Worm (Caenorhabditis elegans) whole organism, L4 larva: Measurements from ENCODE around the gene C50B6.7.

Source experiments
- F10B5.3 ChIP-seq: sonication (generic microtip); optimal IDR thresholded peaks from 2 replicates; lab custom pipeline; 2016; ENCODE audit warnings: mild to moderate bottlenecking, missing genetic modification characterization, missing compliant biosample characterization
- F37D6.2 ChIP-seq: sonication (generic microtip); optimal IDR thresholded peaks from 2 replicates; lab custom pipeline; 2016; ENCODE audit warnings: mild to moderate bottlenecking, missing genetic modification characterization, missing compliant biosample characterization
- F49E8.2 ChIP-seq: sonication (generic microtip); optimal IDR thresholded peaks from 2 replicates; lab custom pipeline; 2016; ENCODE audit warnings: missing compliant biosample characterization, mild to moderate bottlenecking, missing genetic modification characterization, borderline replicate concordance
- T20F7.1 ChIP-seq: fragments of 200-800 bp; sonication (Bioruptor generic); optimal IDR thresholded peaks from 2 replicates; lab custom pipeline; 2018; ENCODE audit warnings: mild to moderate bottlenecking, missing genetic modification characterization, missing compliant biosample characterization
- Y5F2A.4 ChIP-seq: fragments of 200-800 bp; sonication (Bioruptor generic); optimal IDR thresholded peaks from 2 replicates; lab custom pipeline; 2018; ENCODE audit warnings: mild to moderate bottlenecking, missing genetic modification characterization, missing compliant biosample characterization
- ama-1 ChIP-seq: fragments of 150-350 bp; optimal IDR thresholded peaks from 2 replicates; lab custom pipeline; 2014; ENCODE audit warnings: inconsistent platforms, mixed read lengths
- attf-4 ChIP-seq: sonication (generic microtip); optimal IDR thresholded peaks from 3 replicates; lab custom pipeline; 2017; ENCODE audit warnings: missing biosample characterization, missing genetic modification characterization
- ceh-32 ChIP-seq: sonication (generic microtip); optimal IDR thresholded peaks from 2 replicates; lab custom pipeline; 2016; ENCODE audit warnings: mild to moderate bottlenecking, missing genetic modification characterization, missing compliant biosample characterization; ENCODE audit not compliant: poor library complexity
- ces-1 ChIP-seq: fragments of 150-350 bp; sonication (generic microtip); optimal IDR thresholded peaks from 4 replicates; lab custom pipeline; 2014; ENCODE audit warnings: missing biosample characterization, missing genetic modification reagents, missing genetic modification characterization
- daf-16 ChIP-seq, 3 experiments: sonication (generic microtip); optimal IDR thresholded peaks; 2 replicates each; lab custom pipeline; 2016 to 2017; ENCODE audit warnings: missing genetic modification characterization in 3 of 3, missing genetic modification reagents in 3 of 3, mild to moderate bottlenecking in 2 of 3, missing compliant biosample characterization in 2 of 3, missing biosample characterization in 1 of 3, moderate library complexity in 1 of 3
- daf-8 ChIP-seq: fragments of 200-800 bp; sonication (Bioruptor generic); IDR thresholded peaks from 2 replicates; pipeline ENCODE4 v1.3.6; 2022; ENCODE audit warnings: missing genetic modification characterization, missing compliant biosample characterization
- dmd-6 ChIP-seq: fragments of 200-800 bp; sonication (Bioruptor generic); IDR thresholded peaks from 2 replicates; pipeline ENCODE4 v1.3.6; 2022; ENCODE audit warnings: missing genetic modification reagents, missing genetic modification characterization, missing compliant biosample characterization
- dmd-8 ChIP-seq: fragments of 200-800 bp; sonication (Bioruptor generic); IDR thresholded peaks from 2 replicates; pipeline ENCODE4 v1.3.6; 2022; ENCODE audit warnings: missing genetic modification characterization, missing compliant biosample characterization
- dmd-9 ChIP-seq: fragments of 200-800 bp; sonication (Bioruptor generic); IDR thresholded peaks from 2 replicates; pipeline ENCODE4 v1.3.6; 2022; ENCODE audit warnings: missing genetic modification reagents, missing genetic modification characterization, missing compliant biosample characterization
- dve-1 ChIP-seq: sonication (generic microtip); optimal IDR thresholded peaks from 2 replicates; lab custom pipeline; 2017; ENCODE audit warnings: antibody characterized with exemption, mild to moderate bottlenecking, missing genetic modification characterization, missing compliant biosample characterization; ENCODE audit not compliant: insufficient read depth
- egl-43 ChIP-seq: fragments of 200-800 bp; sonication (Bioruptor generic); IDR thresholded peaks from 2 replicates; pipeline ENCODE4 v1.3.6; 2022; ENCODE audit warnings: missing genetic modification reagents, missing genetic modification characterization, missing compliant biosample characterization
- fkh-10 ChIP-seq: fragments of 150-350 bp; optimal IDR thresholded peaks from 2 replicates; lab custom pipeline; 2014; ENCODE audit warnings: missing biosample characterization, missing genetic modification reagents, missing genetic modification characterization
- fos-1 ChIP-seq: fragments of 150-350 bp; optimal IDR thresholded peaks from 2 replicates; lab custom pipeline; 2014; ENCODE audit warnings: missing biosample characterization, missing genetic modification characterization
- hlh-11 ChIP-seq: fragments of 200-800 bp; sonication (Bioruptor generic); optimal IDR thresholded peaks from 2 replicates; lab custom pipeline; 2018; ENCODE audit warnings: mild to moderate bottlenecking, missing genetic modification characterization, missing compliant biosample characterization
- hlh-30 ChIP-seq: sonication (generic microtip); optimal IDR thresholded peaks from 2 replicates; lab custom pipeline; 2017; ENCODE audit warnings: antibody characterized with exemption, mild to moderate bottlenecking, missing genetic modification characterization, missing compliant biosample characterization; ENCODE audit not compliant: insufficient read depth
- lim-7 ChIP-seq: fragments of 200-800 bp; sonication (Bioruptor generic); IDR thresholded peaks from 2 replicates; pipeline ENCODE4 v1.3.6; 2022; ENCODE audit warnings: missing genetic modification characterization, missing compliant biosample characterization
- lin-1 ChIP-seq: fragments of 200-800 bp; sonication (Bioruptor generic); IDR thresholded peaks from 2 replicates; pipeline ENCODE4 v1.3.6; 2022; ENCODE audit warnings: missing genetic modification reagents, missing genetic modification characterization, missing compliant biosample characterization
- lsy-2 ChIP-seq, 2 experiments: fragments of 150-350 bp in 1 of 2; sonication (generic microtip) in 1 of 2; optimal IDR thresholded peaks; 2 replicates each; lab custom pipeline; 2014 to 2017; ENCODE audit warnings: missing biosample characterization in 2 of 2, missing genetic modification characterization in 2 of 2
- mdl-1 ChIP-seq, 2 experiments: fragments of 150-350 bp in 1 of 2; sonication (generic microtip) in 1 of 2; optimal IDR thresholded peaks; 2 replicates each; lab custom pipeline; 2014 to 2017; ENCODE audit warnings: missing biosample characterization in 2 of 2, missing genetic modification characterization in 2 of 2
- mep-1 ChIP-seq: fragments of 150-350 bp; sonication (generic microtip); optimal IDR thresholded peaks from 3 replicates; lab custom pipeline; 2014; ENCODE audit warnings: missing biosample characterization, missing genetic modification characterization
- mxl-3 ChIP-seq: fragments of 200-800 bp; sonication (Bioruptor generic); optimal IDR thresholded peaks from 2 replicates; lab custom pipeline; 2018; ENCODE audit warnings: mild to moderate bottlenecking, missing genetic modification characterization, missing compliant biosample characterization
- nhr-10 ChIP-seq: fragments of 150-350 bp; optimal IDR thresholded peaks from 2 replicates; lab custom pipeline; 2014; ENCODE audit warnings: missing biosample characterization, missing genetic modification characterization
- nhr-102 ChIP-seq: sonication (generic microtip); optimal IDR thresholded peaks from 2 replicates; lab custom pipeline; 2016; ENCODE audit warnings: mild to moderate bottlenecking, missing genetic modification characterization, moderate library complexity, missing compliant biosample characterization
- nhr-11 ChIP-seq: fragments of 150-350 bp; optimal IDR thresholded peaks from 2 replicates; lab custom pipeline; 2014; ENCODE audit warnings: missing biosample characterization, missing genetic modification characterization
- nhr-111 ChIP-seq: fragments of 200-800 bp; sonication (Bioruptor generic); optimal IDR thresholded peaks from 2 replicates; lab custom pipeline; 2018; ENCODE audit warnings: mild to moderate bottlenecking, missing genetic modification characterization, missing compliant biosample characterization
- nhr-28 ChIP-seq: fragments of 150-350 bp; optimal IDR thresholded peaks from 2 replicates; lab custom pipeline; 2014; ENCODE audit warnings: missing biosample characterization, missing genetic modification characterization
- nhr-41 ChIP-seq: fragments of 200-800 bp; sonication (Bioruptor generic); IDR thresholded peaks from 2 replicates; pipeline ENCODE4 v1.3.6; 2022; ENCODE audit warnings: missing genetic modification reagents, missing genetic modification characterization, missing compliant biosample characterization
- nhr-48 ChIP-seq: sonication (generic microtip); optimal IDR thresholded peaks from 2 replicates; lab custom pipeline; 2016; ENCODE audit warnings: mild to moderate bottlenecking, missing genetic modification characterization, missing compliant biosample characterization
- nhr-6 ChIP-seq: fragments of 150-350 bp; optimal IDR thresholded peaks from 2 replicates; lab custom pipeline; 2014; ENCODE audit warnings: missing biosample characterization, missing genetic modification characterization
- nhr-76 ChIP-seq: fragments of 150-350 bp; optimal IDR thresholded peaks from 2 replicates; lab custom pipeline; 2014; ENCODE audit warnings: missing biosample characterization, missing genetic modification characterization
- nhr-77 ChIP-seq: fragments of 150-350 bp; optimal IDR thresholded peaks from 2 replicates; lab custom pipeline; 2014; ENCODE audit warnings: missing biosample characterization, missing genetic modification characterization
- php-3 ChIP-seq: fragments of 200-800 bp; sonication (Bioruptor generic); IDR thresholded peaks from 2 replicates; pipeline ENCODE4 v1.3.6; 2022; ENCODE audit warnings: missing genetic modification reagents, missing genetic modification characterization, missing compliant biosample characterization
- pqm-1 ChIP-seq: sonication (generic microtip); optimal IDR thresholded peaks from 2 replicates; lab custom pipeline; 2017; ENCODE audit warnings: missing biosample characterization, missing genetic modification characterization
- saeg-2 ChIP-seq: fragments of 200-800 bp; sonication (Bioruptor generic); IDR thresholded peaks from 2 replicates; pipeline ENCODE4 v1.3.6; 2022; ENCODE audit warnings: missing genetic modification reagents, missing genetic modification characterization, missing compliant biosample characterization
- sdz-12 ChIP-seq: fragments of 200-800 bp; sonication (Bioruptor generic); optimal IDR thresholded peaks from 2 replicates; lab custom pipeline; 2018; ENCODE audit warnings: mild to moderate bottlenecking, missing genetic modification characterization, missing compliant biosample characterization
- set-16 ChIP-seq: fragments of 200-800 bp; sonication (Bioruptor generic); IDR thresholded peaks from 2 replicates; pipeline ENCODE4 v1.3.6; 2022; ENCODE audit warnings: missing genetic modification reagents, missing genetic modification characterization, missing compliant biosample characterization
- snpc-4 ChIP-seq: fragments of 150-350 bp; optimal IDR thresholded peaks from 2 replicates; lab custom pipeline; 2014; ENCODE audit warnings: missing biosample characterization, missing genetic modification characterization
- spr-1 ChIP-seq: sonication (generic microtip); optimal IDR thresholded peaks from 2 replicates; lab custom pipeline; 2016; ENCODE audit warnings: mild to moderate bottlenecking, missing genetic modification characterization, missing compliant biosample characterization
- tra-1 ChIP-seq: fragments of 200-800 bp; sonication (Bioruptor generic); IDR thresholded peaks from 2 replicates; pipeline ENCODE4 v1.3.6; 2022; ENCODE audit warnings: missing genetic modification reagents, missing genetic modification characterization, missing compliant biosample characterization
- zip-11 ChIP-seq: fragments of 200-800 bp; sonication (Bioruptor generic); IDR thresholded peaks from 2 replicates; pipeline ENCODE4 v1.3.6; 2022; ENCODE audit warnings: missing genetic modification characterization, missing compliant biosample characterization
- ztf-7 ChIP-seq: fragments of 150-350 bp; optimal IDR thresholded peaks from 2 replicates; lab custom pipeline; 2014; ENCODE audit warnings: missing biosample characterization, missing genetic modification characterization

Gene C50B6.7

ce11 chrV:13374532-13374931, 49.7 kb upstream of the C50B6.7 start (continued):
- TF ChIP-seq ces-1 (GFP tag; lab: Kevin White, UChicago): no peak
- no peak for TF ChIP-seq F10B5.3 (tag; lab: Kevin White, UChicago)
- no peak for TF ChIP-seq fkh-10 (GFP tag; lab: Kevin White, UChicago)
- no peak for TF ChIP-seq lim-7 (GFP tag; lab: Robert Waterston, UW)
- peak in 1 of 2 experiments; percentile 20 for TF ChIP-seq mdl-1 (tag; optimal IDR thresholded peaks at IDR 0.05; lab: Kevin White, UChicago)
- TF ChIP-seq pqm-1: no peak
- TF ChIP-seq set-16 (GFP tag; lab: Robert Waterston, UW): peak; percentile 87
- TF ChIP-seq tra-1 (GFP tag; lab: Robert Waterston, UW): 0 out of 2 replicates have a peak, but pooled peaks have one; percentile 55
- TF ChIP-seq mxl-3 (GFP tag; lab: Kevin White, UChicago): peak; percentile 41

ce11 chrV:13373643-13374042, 48.9 kb upstream of the C50B6.7 start:
- TF ChIP-seq nhr-10 (tag; lab: Kevin White, UChicago) (peak; percentile 70), ama-1 (lab: Kevin White, UChicago) (peak; percentile 5), tra-1 (GFP tag; lab: Robert Waterston, UW) (peak; percentile 58; the same call in 1 of the 2 replicates), nhr-48 (tag; lab: Kevin White, UChicago) (peak; percentile 57), set-16 (GFP tag; lab: Robert Waterston, UW) (no peak), pqm-1 (peak; percentile 89), dmd-9 (no peak), lin-1 (GFP tag; lab: Robert Waterston, UW) (peak; percentile 76; the same call in 1 of the 2 replicates), hlh-11 (tag; lab: Kevin White, UChicago) (peak; percentile 88), mdl-1 (tag; optimal IDR thresholded peaks at IDR 0.05; lab: Kevin White, UChicago) (peak in 1 of 2 experiments; percentile 47), F49E8.2 (tag; lab: Kevin White, UChicago) (no peak), F10B5.3 (tag; lab: Kevin White, UChicago) (no peak), dmd-6 (peak; percentile 81), nhr-28 (tag; lab: Kevin White, UChicago) (peak; percentile 91), daf-8 (GFP tag; lab: Robert Waterston, UW) (no peak), nhr-102 (peak; percentile 50), hlh-30 (tag; lab: Kevin White, UChicago) (peak; percentile 74), mep-1 (tag; lab: Kevin White, UChicago) (peak; percentile 65), T20F7.1 (GFP tag; lab: Kevin White, UChicago) (peak; percentile 3), lsy-2 (tag; optimal IDR thresholded peaks at IDR 0.05; lab: Kevin White, UChicago) (peak in 1 of 2 experiments; percentile 26), nhr-76 (tag; lab: Kevin White, UChicago) (no peak), ceh-32 (tag; lab: Kevin White, UChicago) (no peak), nhr-77 (peak; percentile 70), dve-1 (tag; lab: Kevin White, UChicago) (peak; percentile 95), snpc-4 (tag; lab: Kevin White, UChicago) (no peak), daf-16 (GFP tag; optimal IDR thresholded peaks at IDR 0.05; lab: Kevin White, UChicago) (peak in 1 of 2 experiments; percentile 34), daf-16 (tag; optimal IDR thresholded peaks at IDR 0.05; lab: Kevin White, UChicago) (peak; percentile 99), nhr-6 (tag; lab: Kevin White, UChicago) (peak; percentile 97), php-3 (peak; percentile 69), egl-43 (GFP tag; lab: Robert Waterston, UW) (no peak), nhr-41 (GFP tag; lab: Robert Waterston, UW) (peak; percentile 70; the same call in 1 of the 2 replicates), ces-1 (GFP tag; lab: Kevin White, UChicago) (no peak)

DNA sequence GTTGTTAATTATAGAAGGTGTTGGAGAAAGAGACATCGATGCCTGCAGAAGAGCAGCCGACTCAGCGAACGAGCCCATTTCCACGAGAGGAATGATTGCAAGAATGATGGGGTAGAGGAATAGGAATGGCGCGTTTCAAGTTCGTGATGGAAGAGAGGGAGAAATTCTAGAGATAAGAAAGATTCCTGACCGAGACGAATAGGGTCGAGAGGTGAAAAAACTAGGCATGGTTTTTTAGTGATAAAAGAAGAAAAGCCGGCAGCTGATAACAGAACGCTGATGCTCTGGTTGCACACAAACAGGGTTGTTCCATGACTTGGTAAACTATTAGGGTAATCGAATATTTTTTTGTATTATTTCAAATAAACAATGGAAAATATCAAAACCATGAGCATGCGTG, 48.0 kb upstream of the C50B6.7 start:
- TF ChIP-seq nhr-111: no peak
- no peak for TF ChIP-seq nhr-11 (tag; lab: Kevin White, UChicago)
- TF ChIP-seq nhr-10 (tag; lab: Kevin White, UChicago): no peak
- no peak for TF ChIP-seq ama-1 (lab: Kevin White, UChicago)
- TF ChIP-seq T20F7.1 (GFP tag; lab: Kevin White, UChicago): no peak
- no peak for TF ChIP-seq sdz-12 (GFP tag; lab: Kevin White, UChicago)
- no peak for TF ChIP-seq fos-1 (tag; lab: Kevin White, UChicago)
- TF ChIP-seq ztf-7 (tag; lab: Kevin White, UChicago): no peak
- no peak for TF ChIP-seq spr-1 (tag; lab: Kevin White, UChicago)
- peak; percentile 29 for TF ChIP-seq hlh-30 (tag; lab: Kevin White, UChicago)
- TF ChIP-seq zip-11 (GFP tag; lab: Robert Waterston, UW): no peak
- no peak for TF ChIP-seq lim-7 (GFP tag; lab: Robert Waterston, UW)
- peak; percentile 58 for TF ChIP-seq nhr-6 (tag; lab: Kevin White, UChicago)
- TF ChIP-seq saeg-2 (GFP tag; lab: Robert Waterston, UW): no peak
- no peak for TF ChIP-seq fkh-10 (GFP tag; lab: Kevin White, UChicago)
- TF ChIP-seq F37D6.2 (tag; lab: Kevin White, UChicago): no peak
- no peak for TF ChIP-seq dmd-8 (GFP tag; lab: Robert Waterston, UW)
- no peak for TF ChIP-seq attf-4 (tag; lab: Kevin White, UChicago)
- TF ChIP-seq Y5F2A.4 (GFP tag; lab: Kevin White, UChicago): no peak
- TF ChIP-seq egl-43 (GFP tag; lab: Robert Waterston, UW): no peak
- TF ChIP-seq mep-1 (tag; lab: Kevin White, UChicago): no peak
